Worm (Caenorhabditis elegans) whole organism, L4 larva: Measurements from ENCODE around the gene B0280.7.

Experiments used
- F37D6.2 ChIP-seq: sonication (generic microtip); optimal IDR thresholded peaks from 2 replicates; lab custom pipeline; 2016; ENCODE audit warnings: mild to moderate bottlenecking, missing genetic modification characterization, missing compliant biosample characterization
- aly-2 ChIP-seq: sonication (generic microtip); optimal IDR thresholded peaks from 2 replicates; lab custom pipeline; 2018; ENCODE audit warnings: missing biosample characterization, missing genetic modification characterization
- ceh-28 ChIP-seq: fragments of 150-350 bp; optimal IDR thresholded peaks from 2 replicates; lab custom pipeline; 2014; ENCODE audit warnings: missing biosample characterization, missing genetic modification reagents, missing genetic modification characterization
- egl-27 ChIP-seq: sonication (generic microtip); optimal IDR thresholded peaks from 3 replicates; lab custom pipeline; 2017; ENCODE audit warnings: missing biosample characterization, missing genetic modification reagents, missing genetic modification characterization
- hlh-11 ChIP-seq: fragments of 200-800 bp; sonication (Bioruptor generic); optimal IDR thresholded peaks from 2 replicates; lab custom pipeline; 2018; ENCODE audit warnings: mild to moderate bottlenecking, missing genetic modification characterization, missing compliant biosample characterization
- lir-3 ChIP-seq: sonication (generic microtip); optimal IDR thresholded peaks from 2 replicates; lab custom pipeline; 2016; ENCODE audit warnings: mild to moderate bottlenecking, missing genetic modification characterization, missing compliant biosample characterization

DNA sequence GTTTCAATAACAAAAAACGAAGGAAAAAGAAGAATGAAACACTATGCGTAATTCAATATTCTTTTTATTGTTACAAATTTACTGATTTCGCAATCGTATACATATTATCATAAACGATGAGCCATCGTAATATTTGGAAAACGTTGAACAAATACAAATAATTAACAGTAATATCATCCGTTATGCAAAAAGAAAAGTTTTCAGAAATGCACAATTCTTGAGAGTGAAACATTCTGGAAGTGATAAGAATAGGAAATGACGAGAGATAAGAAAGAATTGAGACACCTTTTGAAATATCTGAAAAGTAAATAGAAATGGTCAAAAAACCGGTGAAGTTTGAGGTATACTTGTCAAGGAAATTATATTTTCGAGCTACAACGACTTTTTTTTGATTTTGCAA, 30.2 kb downstream of the B0280.7 start:
- TF ChIP-seq aly-2 (no peak), lir-3 (tag; lab: Kevin White, UChicago) (no peak), ceh-28 (tag; lab: Kevin White, UChicago) (no peak), egl-27 (no peak), hlh-11 (tag; lab: Kevin White, UChicago) (no peak), F37D6.2 (tag; lab: Kevin White, UChicago) (no peak)
